Worm (Caenorhabditis elegans): Measurements from ENCODE around the gene srx-64.

The srx-64 gene

ce11 chrV:3929099-3929498 is at the start of gene srx-64:
Gene srx-64 (plus strand): TSS chrV:3929399.
- no peak for TF ChIP-seq unc-62 (GFP tag; optimal IDR thresholded peaks at IDR 0.05)

- TF ChIP-seq unc-62 (GFP tag; optimal IDR thresholded peaks at IDR 0.05) = no peak
These were observed 44.6 kb upstream of the srx-64 start for ce11 chrV:3884550-3884949.

- no peak for TF ChIP-seq unc-62 (GFP tag; optimal IDR thresholded peaks at IDR 0.05)
These were observed 43.1 kb upstream of the srx-64 start, which contains the start of gene nhr-124 for ce11 chrV:3886104-3886503. Gene nhr-124 (minus strand): TSS chrV:3886204.

ce11 chrV:3889113-3889512 is 40.1 kb upstream of the srx-64 start, which contains the start of gene C17E7.13:
Gene C17E7.13 (minus strand): TSS chrV:3889288.
- TF ChIP-seq unc-62 (GFP tag; optimal IDR thresholded peaks at IDR 0.05) = no peak

ce11 chrV:3890761-3891160 is 38.4 kb upstream of the srx-64 start, which contains the start of gene C17E7.9:
Gene C17E7.9 (minus strand): TSS chrV:3890861.
- TF ChIP-seq unc-62 (GFP tag; optimal IDR thresholded peaks at IDR 0.05) = no peak

- TF ChIP-seq unc-62 (GFP tag; optimal IDR thresholded peaks at IDR 0.05) = no peak
These were observed 37.3 kb upstream of the srx-64 start, which contains the start of gene C17E7.12 for ce11 chrV:3891919-3892318. Gene C17E7.12 (minus strand): TSS chrV:3892019.

ce11 chrV:3892361-3892904 is 36.8 kb upstream of the srx-64 start, which contains the start of gene C17E7.4:
Gene C17E7.4 (plus strand): TSS chrV:3892854.
- TF ChIP-seq unc-62 (GFP tag; optimal IDR thresholded peaks at IDR 0.05) = no peak

- TF ChIP-seq unc-62 (GFP tag; optimal IDR thresholded peaks at IDR 0.05) = no peak
These were observed 34.5 kb upstream of the srx-64 start, which contains the start of gene sre-9 for ce11 chrV:3894661-3895060. Gene sre-9 (plus strand): TSS chrV:3894961.

ce11 chrV:3896018-3896417 is 33.2 kb upstream of the srx-64 start:
- no peak for TF ChIP-seq unc-62 (GFP tag; optimal IDR thresholded peaks at IDR 0.05)

ce11 chrV:3900102-3900501 is 29.1 kb upstream of the srx-64 start, which contains the start of gene irld-22:
Gene irld-22 (minus strand): TSS chrV:3900202.
- no peak for TF ChIP-seq unc-62 (GFP tag; optimal IDR thresholded peaks at IDR 0.05)

ce11 chrV:3902458-3903157 is 26.6 kb upstream of the srx-64 start, which contains the start of the genes str-229 and srh-190:
Gene str-229 (minus strand): TSS chrV:3902558.
Gene srh-190 (plus strand): TSS chrV:3903107.
- TF ChIP-seq unc-62 (GFP tag; optimal IDR thresholded peaks at IDR 0.05) = no peak

- no peak for TF ChIP-seq unc-62 (GFP tag; optimal IDR thresholded peaks at IDR 0.05)
These were observed 25.8 kb upstream of the srx-64 start for ce11 chrV:3903424-3903823.

ce11 chrV:3905841-3906240 is 23.4 kb upstream of the srx-64 start, which contains the start of gene nhr-156:
Gene nhr-156 (plus strand): TSS chrV:3906106.
- TF ChIP-seq unc-62 (GFP tag; optimal IDR thresholded peaks at IDR 0.05) = no peak

ce11 chrV:3912472-3912871 is 16.7 kb upstream of the srx-64 start, which contains the start of gene srx-68:
Gene srx-68 (plus strand): TSS chrV:3912772.
- TF ChIP-seq unc-62 (GFP tag; optimal IDR thresholded peaks at IDR 0.05) = no peak

- TF ChIP-seq unc-62 (GFP tag; optimal IDR thresholded peaks at IDR 0.05) = no peak
These were observed 16.1 kb upstream of the srx-64 start for ce11 chrV:3913131-3913530.

- no peak for TF ChIP-seq unc-62 (GFP tag; optimal IDR thresholded peaks at IDR 0.05)
These were observed 12.7 kb upstream of the srx-64 start, which contains the start of gene srx-67 for ce11 chrV:3916480-3916879. Gene srx-67 (plus strand): TSS chrV:3916780.

- no peak for TF ChIP-seq unc-62 (GFP tag; optimal IDR thresholded peaks at IDR 0.05)
These were observed 9.9 kb upstream of the srx-64 start, which contains the start of gene srx-66 for ce11 chrV:3919289-3919688. Gene srx-66 (plus strand): TSS chrV:3919589.

All from whole organism, dauer.